Fruit fly (Drosophila melanogaster) whole organism, prepupa: ENCODE results near the gene CG32052.

Experiments
- Blimp-1 ChIP-seq: fragments of 200-800 bp; sonication (Bioruptor generic); optimal IDR thresholded peaks from 3 replicates; lab custom pipeline; 2017; ENCODE audit warnings: missing biosample characterization, missing genetic modification characterization, mild to moderate bottlenecking, moderate library complexity, missing genetic modification reagents
- CG10631 ChIP-seq: fragments of 200-800 bp; sonication (Bioruptor generic); optimal IDR thresholded peaks from 2 replicates; lab custom pipeline; 2016; ENCODE audit warnings: missing biosample characterization, missing genetic modification characterization
- CG10669 ChIP-seq: fragments of 200-800 bp; sonication (Bioruptor generic); optimal IDR thresholded peaks from 3 replicates; lab custom pipeline; 2018; ENCODE audit warnings: missing biosample characterization, mild to moderate bottlenecking, missing genetic modification characterization, moderate library complexity
- CG11294 ChIP-seq: fragments of 200-800 bp; sonication (Bioruptor generic); IDR thresholded peaks from 2 replicates; pipeline ENCODE4 v1.3.6; 2022; ENCODE audit warnings: missing biosample characterization, missing genetic modification characterization
- CG11762 ChIP-seq: fragments of 200-800 bp; sonication (Bioruptor generic); optimal IDR thresholded peaks from 3 replicates; lab custom pipeline; 2016; ENCODE audit warnings: missing biosample characterization, missing genetic modification characterization; ENCODE audit not compliant: insufficient read depth
- CG11902 ChIP-seq: fragments of 200-800 bp; sonication (Bioruptor generic); optimal IDR thresholded peaks from 3 replicates; lab custom pipeline; 2016; ENCODE audit warnings: missing biosample characterization, missing genetic modification characterization
- CG15336 ChIP-seq: fragments of 200-800 bp; sonication (Bioruptor generic); IDR thresholded peaks from 2 replicates; pipeline ENCODE4 v1.3.6; 2022; ENCODE audit warnings: missing biosample characterization, missing genetic modification characterization
- CG31627 ChIP-seq: fragments of 200-800 bp; sonication (Bioruptor generic); optimal IDR thresholded peaks from 3 replicates; lab custom pipeline; 2016; ENCODE audit warnings: missing biosample characterization, missing genetic modification characterization
- CG34406 ChIP-seq: fragments of 200-800 bp; sonication (Bioruptor generic); optimal IDR thresholded peaks from 3 replicates; lab custom pipeline; 2016; ENCODE audit warnings: missing biosample characterization, missing genetic modification characterization
- CG3919 ChIP-seq: fragments of 200-800 bp; sonication (Bioruptor generic); optimal IDR thresholded peaks from 3 replicates; lab custom pipeline; 2016; ENCODE audit warnings: missing biosample characterization, missing genetic modification characterization
- CG4318 ChIP-seq: fragments of 200-800 bp; sonication (Bioruptor generic); optimal IDR thresholded peaks from 3 replicates; lab custom pipeline; 2017; ENCODE audit warnings: missing biosample characterization, mild to moderate bottlenecking, missing genetic modification characterization
- CG6163 ChIP-seq: fragments of 200-800 bp; sonication (Bioruptor generic); IDR thresholded peaks from 3 replicates; pipeline ENCODE4 v1.3.6; 2022; ENCODE audit warnings: missing biosample characterization, missing genetic modification characterization
- CG6792 ChIP-seq: fragments of 200-800 bp; sonication (Bioruptor generic); optimal IDR thresholded peaks from 3 replicates; lab custom pipeline; 2016; ENCODE audit warnings: missing biosample characterization, missing genetic modification characterization
- CG6808 ChIP-seq: fragments of 200-800 bp; sonication (Bioruptor generic); optimal IDR thresholded peaks from 3 replicates; lab custom pipeline; 2017; ENCODE audit warnings: missing biosample characterization, missing genetic modification characterization, mild to moderate bottlenecking, moderate library complexity, missing genetic modification reagents
- CG6854 ChIP-seq: fragments of 200-800 bp; sonication (Bioruptor generic); optimal IDR thresholded peaks from 2 replicates; lab custom pipeline; 2017; ENCODE audit warnings: missing biosample characterization, mild to moderate bottlenecking, missing genetic modification characterization
- CG7368 ChIP-seq: fragments of 200-800 bp; sonication (Bioruptor generic); optimal IDR thresholded peaks from 3 replicates; lab custom pipeline; 2016; ENCODE audit warnings: missing biosample characterization, missing genetic modification characterization
- CG8319 ChIP-seq: fragments of 200-800 bp; sonication (Bioruptor generic); optimal IDR thresholded peaks from 3 replicates; lab custom pipeline; 2016; ENCODE audit warnings: missing biosample characterization, missing genetic modification characterization
- CG8632 ChIP-seq: fragments of 200-800 bp; sonication (Bioruptor generic); optimal IDR thresholded peaks from 3 replicates; lab custom pipeline; 2016; ENCODE audit warnings: missing biosample characterization, missing genetic modification characterization
- CG9139 ChIP-seq: fragments of 200-800 bp; sonication (Bioruptor generic); optimal IDR thresholded peaks from 3 replicates; lab custom pipeline; 2017; ENCODE audit warnings: missing biosample characterization, mild to moderate bottlenecking, missing genetic modification characterization
- Eip93F ChIP-seq: fragments of 200-800 bp; sonication (Bioruptor generic); optimal IDR thresholded peaks from 2 replicates; lab custom pipeline; 2016; ENCODE audit warnings: missing biosample characterization, mild to moderate bottlenecking, missing genetic modification characterization
- Ets21C ChIP-seq: fragments of 200-800 bp; sonication (Bioruptor generic); optimal IDR thresholded peaks from 3 replicates; lab custom pipeline; 2016; ENCODE audit warnings: missing biosample characterization, missing genetic modification characterization
- Ets96B ChIP-seq: fragments of 200-800 bp; optimal IDR thresholded peaks from 2 replicates; lab custom pipeline; 2019; ENCODE audit warnings: missing biosample characterization, mild to moderate bottlenecking, missing genetic modification characterization, moderate library complexity
- Gug ChIP-seq: fragments of 200-800 bp; sonication (Bioruptor generic); IDR thresholded peaks from 2 replicates; pipeline ENCODE4 v1.3.6; 2022; ENCODE audit warnings: missing biosample characterization, missing genetic modification characterization
- Hr38 ChIP-seq: sonication (Bioruptor generic); optimal IDR thresholded peaks from 2 replicates; lab custom pipeline; 2016; ENCODE audit warnings: missing biosample characterization, missing genetic modification characterization
- Hr39 ChIP-seq: fragments of 200-800 bp; sonication (Bioruptor generic); optimal IDR thresholded peaks from 2 replicates; lab custom pipeline; 2016; ENCODE audit warnings: missing biosample characterization, missing genetic modification characterization
- Hr4 ChIP-seq: fragments of 200-800 bp; sonication (Bioruptor generic); optimal IDR thresholded peaks from 3 replicates; lab custom pipeline; 2016; ENCODE audit warnings: missing biosample characterization, missing genetic modification characterization
- Lpt ChIP-seq: fragments of 200-800 bp; sonication (Bioruptor generic); optimal IDR thresholded peaks from 3 replicates; lab custom pipeline; 2016; ENCODE audit warnings: missing biosample characterization, missing genetic modification characterization
- Met ChIP-seq: fragments of 200-800 bp; sonication (Bioruptor generic); optimal IDR thresholded peaks from 3 replicates; lab custom pipeline; 2016; ENCODE audit warnings: missing biosample characterization, missing genetic modification characterization
- OdsH ChIP-seq: fragments of 200-800 bp; sonication (Bioruptor generic); optimal IDR thresholded peaks from 3 replicates; lab custom pipeline; 2016; ENCODE audit warnings: missing biosample characterization, missing genetic modification characterization
- Smox ChIP-seq: fragments of 200-800 bp; sonication (Bioruptor generic); optimal IDR thresholded peaks from 3 replicates; lab custom pipeline; 2016; ENCODE audit warnings: missing biosample characterization, missing genetic modification characterization
- Sox14 ChIP-seq: fragments of 200-800 bp; sonication (Bioruptor generic); optimal IDR thresholded peaks from 3 replicates; lab custom pipeline; 2016; ENCODE audit warnings: missing biosample characterization, missing genetic modification characterization
- Sox15 ChIP-seq: fragments of 200-800 bp; sonication (Bioruptor generic); optimal IDR thresholded peaks from 3 replicates; lab custom pipeline; 2016; ENCODE audit warnings: missing biosample characterization, missing genetic modification characterization
- achi ChIP-seq: fragments of 200-800 bp; sonication (Bioruptor generic); optimal IDR thresholded peaks from 3 replicates; lab custom pipeline; 2016; ENCODE audit warnings: missing biosample characterization, missing genetic modification characterization
- acj6 ChIP-seq: fragments of 200-800 bp; sonication (Bioruptor generic); optimal IDR thresholded peaks from 3 replicates; lab custom pipeline; 2016; ENCODE audit warnings: missing biosample characterization, missing genetic modification characterization
- cyc ChIP-seq: fragments of 200-800 bp; sonication (Bioruptor generic); optimal IDR thresholded peaks from 3 replicates; lab custom pipeline; 2016; ENCODE audit warnings: missing biosample characterization, missing genetic modification characterization
- dac ChIP-seq: fragments of 200-800 bp; sonication (Bioruptor generic); optimal IDR thresholded peaks from 2 replicates; lab custom pipeline; 2017; ENCODE audit warnings: missing biosample characterization, mild to moderate bottlenecking, missing genetic modification characterization
- dsx ChIP-seq: fragments of 200-800 bp; optimal IDR thresholded peaks from 3 replicates; lab custom pipeline; 2019; ENCODE audit warnings: missing biosample characterization, mild to moderate bottlenecking, missing genetic modification characterization, moderate library complexity; ENCODE audit not compliant: poor library complexity, severe bottlenecking
- fd59A ChIP-seq: fragments of 200-800 bp; sonication (Bioruptor generic); optimal IDR thresholded peaks from 2 replicates; lab custom pipeline; 2017; ENCODE audit warnings: missing biosample characterization, mild to moderate bottlenecking, missing genetic modification characterization, missing genetic modification reagents
- fd85E ChIP-seq: fragments of 200-800 bp; sonication (Bioruptor generic); optimal IDR thresholded peaks from 3 replicates; lab custom pipeline; 2016; ENCODE audit warnings: missing biosample characterization, missing genetic modification characterization
- fkh ChIP-seq: fragments of 200-800 bp; sonication (Bioruptor generic); optimal IDR thresholded peaks from 3 replicates; lab custom pipeline; 2017; ENCODE audit warnings: missing biosample characterization, mild to moderate bottlenecking, missing genetic modification characterization, moderate library complexity
- lz ChIP-seq: fragments of 200-800 bp; sonication (Bioruptor generic); optimal IDR thresholded peaks from 3 replicates; lab custom pipeline; 2016; ENCODE audit warnings: missing biosample characterization, missing genetic modification characterization
- net ChIP-seq: fragments of 200-800 bp; sonication (Bioruptor generic); optimal IDR thresholded peaks from 3 replicates; lab custom pipeline; 2016; ENCODE audit warnings: missing biosample characterization, missing genetic modification characterization
- salr ChIP-seq, 2 experiments: fragments of 200-800 bp; sonication (Bioruptor generic); optimal IDR thresholded peaks; 3 replicates each; lab custom pipeline; 2016 to 2018; ENCODE audit warnings: missing biosample characterization in 2 of 2, missing genetic modification characterization in 2 of 2, mild to moderate bottlenecking in 1 of 2
- ss ChIP-seq, 2 experiments: fragments of 200-800 bp; sonication (Bioruptor generic); optimal IDR thresholded peaks; 2 replicates in 1 of 2; 3 replicates in 1 of 2; lab custom pipeline; 2017 to 2018; ENCODE audit warnings: mild to moderate bottlenecking in 2 of 2, missing biosample characterization in 2 of 2, missing genetic modification characterization in 2 of 2, moderate library complexity in 1 of 2
- svp ChIP-seq: fragments of 200-800 bp; sonication (Bioruptor generic); peaks from one replicate; lab custom pipeline; 2016; ENCODE audit warnings: missing biosample characterization, missing genetic modification characterization
- topi ChIP-seq: fragments of 200-800 bp; sonication (Bioruptor generic); optimal IDR thresholded peaks from 3 replicates; lab custom pipeline; 2016; ENCODE audit warnings: missing biosample characterization, missing genetic modification characterization
- vri ChIP-seq: fragments of 200-800 bp; sonication (Bioruptor generic); optimal IDR thresholded peaks from 3 replicates; lab custom pipeline; 2016; ENCODE audit warnings: missing biosample characterization, mild to moderate bottlenecking, missing genetic modification characterization

The CG32052 gene

DNA sequence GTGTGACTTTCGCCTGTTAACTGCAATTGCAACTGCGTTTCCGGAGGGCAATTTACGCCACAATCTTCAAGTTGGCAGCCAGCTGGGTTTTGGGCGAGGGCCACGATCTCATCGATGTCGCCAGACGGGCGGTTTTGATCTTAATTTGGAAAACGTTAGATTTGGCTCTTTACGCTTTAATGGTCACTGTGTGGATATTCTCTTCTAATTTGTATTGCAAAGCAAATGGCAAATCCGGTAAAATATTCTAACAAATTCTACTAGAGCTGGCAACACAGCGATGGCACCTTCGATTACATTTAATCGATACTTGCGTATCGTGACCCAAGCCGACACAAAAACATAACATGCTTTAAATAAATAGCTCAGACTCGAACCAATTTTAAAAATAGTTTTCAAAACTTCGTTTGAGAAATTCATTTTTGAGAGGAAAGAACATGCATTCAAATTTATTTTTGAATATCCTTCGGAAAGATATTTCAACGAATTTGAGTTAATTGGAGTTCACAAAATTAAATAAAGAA lies 49.7 kb downstream of the CG32052 start, which contains the start of gene I-2 (continued):
- no peak for TF ChIP-seq CG34406 (GFP tag; lab: Kevin White, UChicago)
- no peak for TF ChIP-seq fd59A (GFP tag; lab: Kevin White, UChicago)
- no peak for TF ChIP-seq Sox14 (GFP tag; lab: Kevin White, UChicago)
- no peak for TF ChIP-seq CG6163 (GFP tag; lab: Robert Waterston, UW)
- no peak for TF ChIP-seq CG11294 (GFP tag; lab: Robert Waterston, UW)
- TF ChIP-seq CG6808 (GFP tag; lab: Kevin White, UChicago): no peak
- no peak for TF ChIP-seq vri (GFP tag; lab: Kevin White, UChicago)
- no peak for TF ChIP-seq Eip93F (GFP tag; lab: Kevin White, UChicago)
- TF ChIP-seq fd85E (GFP tag; lab: Kevin White, UChicago): no peak
- TF ChIP-seq CG11762 (GFP tag; lab: Kevin White, UChicago): no peak
- TF ChIP-seq svp: peak; percentile 48
- no peak for TF ChIP-seq CG4318 (GFP tag; lab: Kevin White, UChicago)
- no peak for TF ChIP-seq Lpt (GFP tag; lab: Kevin White, UChicago)
- TF ChIP-seq, all 60 proteins: peak for 4

dm6 chr3L:9837053-9837452 lies 50.2 kb downstream of the CG32052 start:
- TF ChIP-seq CG6854: no peak
- no peak for TF ChIP-seq OdsH (GFP tag; lab: Kevin White, UChicago)
- peak; percentile 16 for TF ChIP-seq CG3919 (GFP tag; lab: Kevin White, UChicago)

DNA sequence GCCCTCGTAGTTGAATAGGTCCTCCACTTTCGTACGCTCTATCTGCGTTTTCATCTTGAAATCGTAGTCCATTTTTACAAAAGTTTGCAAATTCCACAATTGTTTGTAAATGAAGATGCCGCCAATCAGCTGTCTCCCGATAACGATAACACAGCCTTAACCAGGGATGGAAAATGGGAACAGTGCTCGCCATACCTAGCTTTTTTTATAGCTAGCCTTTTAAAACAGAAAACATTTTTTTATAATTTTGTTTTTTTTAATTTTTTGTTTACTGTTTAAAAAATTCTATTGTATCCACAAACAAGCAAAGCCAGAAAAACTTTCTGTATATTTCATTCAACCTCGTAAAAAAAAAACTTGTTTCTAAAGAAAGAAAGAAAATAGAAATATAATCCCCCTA lies 51.7 kb downstream of the CG32052 start, which contains the start of gene Cdk8:
TSS of gene Cdk8 (minus strand) at position 137 of the 400 bp plus-strand sequence.
- no peak for TF ChIP-seq salr (GFP tag; optimal IDR thresholded peaks at IDR 0.05; lab: Kevin White, UChicago)
- TF ChIP-seq Smox (GFP tag; lab: Kevin White, UChicago): no peak
- no peak for TF ChIP-seq dsx (GFP tag; lab: Kevin White, UChicago)
- no peak for TF ChIP-seq CG11902
- no peak for TF ChIP-seq topi (GFP tag; lab: Kevin White, UChicago)
- TF ChIP-seq CG6854: no peak
- peak; percentile 11 for TF ChIP-seq cyc
- TF ChIP-seq CG10631: no peak
- no peak for TF ChIP-seq Gug (GFP tag; lab: Robert Waterston, UW)
- TF ChIP-seq Hr38 (GFP tag; lab: Kevin White, UChicago): no peak
- no peak for TF ChIP-seq vri (GFP tag; lab: Kevin White, UChicago)
- peak; percentile 15 for TF ChIP-seq lz (GFP tag; lab: Kevin White, UChicago)
- no peak for TF ChIP-seq Sox15
- TF ChIP-seq CG9139 (GFP tag; lab: Kevin White, UChicago): no peak
- TF ChIP-seq CG31627 (GFP tag; lab: Kevin White, UChicago): peak; percentile 23
- no peak for TF ChIP-seq Blimp-1 (GFP tag; lab: Kevin White, UChicago)
- peak; percentile 21; the same call in 1 of the 3 replicates for TF ChIP-seq CG6163 (GFP tag; lab: Robert Waterston, UW)
- TF ChIP-seq CG34406 (GFP tag; lab: Kevin White, UChicago): no peak
- TF ChIP-seq Hr39 (GFP tag; lab: Kevin White, UChicago): no peak
- TF ChIP-seq Lpt (GFP tag; lab: Kevin White, UChicago): no peak
- no peak for TF ChIP-seq CG7368 (GFP tag; lab: Kevin White, UChicago)
- TF ChIP-seq acj6 (GFP tag; lab: Kevin White, UChicago): no peak
- TF ChIP-seq dac (GFP tag; lab: Kevin White, UChicago): no peak
- TF ChIP-seq svp: peak; percentile 43
- no peak for TF ChIP-seq Hr4 (GFP tag; lab: Kevin White, UChicago)
- peak; percentile 14 for TF ChIP-seq Sox14 (GFP tag; lab: Kevin White, UChicago)
- TF ChIP-seq CG6792: no peak
- TF ChIP-seq ss (GFP tag; optimal IDR thresholded peaks at IDR 0.05; lab: Kevin White, UChicago): no peak
- no peak for TF ChIP-seq achi (GFP tag; lab: Kevin White, UChicago)
- TF ChIP-seq CG11762 (GFP tag; lab: Kevin White, UChicago): no peak
- TF ChIP-seq CG6808 (GFP tag; lab: Kevin White, UChicago): no peak
- TF ChIP-seq Ets21C (GFP tag; lab: Kevin White, UChicago): no peak
- TF ChIP-seq CG8319 (GFP tag; lab: Kevin White, UChicago): no peak
- no peak for TF ChIP-seq fkh (GFP tag; lab: Kevin White, UChicago)
- no peak for TF ChIP-seq CG10669 (GFP tag; lab: Kevin White, UChicago)
- no peak for TF ChIP-seq Ets96B (tag; lab: Kevin White, UChicago)
- TF ChIP-seq Met: no peak
- TF ChIP-seq net: no peak
- no peak for TF ChIP-seq CG8632 (GFP tag; lab: Kevin White, UChicago)
- TF ChIP-seq CG15336 (GFP tag; lab: Robert Waterston, UW): no peak
